Fruit fly (Drosophila melanogaster) whole organism, embryonic: Measurements from ENCODE around the gene CG42592.
A peak's percentile ranks its signal among the peaks of the same experiment; 100 is the strongest.

Experiments used
- ATbp ChIP-seq: fragments of 200-800 bp; sonication (Bioruptor generic); optimal IDR thresholded peaks from 2 replicates; lab custom pipeline; 2017; ENCODE audit warnings: missing biosample characterization, mild to moderate bottlenecking, missing genetic modification characterization, missing genetic modification reagents
- Adf1 ChIP-seq: fragments of 200-800 bp; sonication (Bioruptor generic); IDR thresholded peaks from 2 replicates; pipeline ENCODE4 v1.3.6; 2022; ENCODE audit warnings: missing biosample characterization, missing genetic modification characterization
- Antp ChIP-seq: fragments of 200-800 bp; sonication (Bioruptor generic); optimal IDR thresholded peaks from 3 replicates; lab custom pipeline; 2016; ENCODE audit warnings: missing biosample characterization, missing genetic modification characterization
- BEAF-32 ChIP-seq: fragments of 200-800 bp; sonication (Bioruptor generic); optimal IDR thresholded peaks from 3 replicates; lab custom pipeline; 2017; ENCODE audit warnings: missing biosample characterization, missing genetic modification characterization, mild to moderate bottlenecking, moderate library complexity, missing genetic modification reagents
- Bgb ChIP-seq: fragments of 200-800 bp; sonication (Bioruptor generic); IDR thresholded peaks from 2 replicates; pipeline ENCODE4 v1.3.6; 2022; ENCODE audit warnings: missing biosample characterization, missing genetic modification characterization; ENCODE audit not compliant: partially characterized antibody
- CG12236 ChIP-seq: fragments of 200-800 bp; sonication (Bioruptor generic); optimal IDR thresholded peaks from 2 replicates; lab custom pipeline; 2016; ENCODE audit warnings: missing biosample characterization, missing genetic modification characterization
- CG1233 ChIP-seq: fragments of 200-800 bp; sonication (Bioruptor generic); optimal IDR thresholded peaks from 4 replicates; lab custom pipeline; 2018; ENCODE audit warnings: missing biosample characterization, mild to moderate bottlenecking, missing genetic modification characterization
- CG13424 ChIP-seq: fragments of 200-800 bp; sonication (Bioruptor generic); optimal IDR thresholded peaks from 2 replicates; lab custom pipeline; 2019; ENCODE audit warnings: missing biosample characterization, mild to moderate bottlenecking, missing genetic modification characterization, moderate library complexity
- CG14441 ChIP-seq: fragments of 200-800 bp; sonication (Bioruptor generic); IDR thresholded peaks from 2 replicates; pipeline ENCODE4 v1.3.6; 2022; ENCODE audit warnings: missing biosample characterization, missing genetic modification characterization
- CG17359 ChIP-seq: fragments of 200-800 bp; sonication (Bioruptor generic); optimal IDR thresholded peaks from 3 replicates; lab custom pipeline; 2018; ENCODE audit warnings: missing biosample characterization, mild to moderate bottlenecking, missing genetic modification characterization, moderate library complexity
- CG17568 ChIP-seq: fragments of 200-800 bp; sonication (Bioruptor generic); optimal IDR thresholded peaks from 2 replicates; lab custom pipeline; 2018; ENCODE audit warnings: missing biosample characterization, mild to moderate bottlenecking, missing genetic modification characterization, moderate library complexity
- CG18599 ChIP-seq: fragments of 200-800 bp; sonication (Bioruptor generic); optimal IDR thresholded peaks from 3 replicates; lab custom pipeline; 2017; ENCODE audit warnings: missing biosample characterization, missing genetic modification characterization, mild to moderate bottlenecking, moderate library complexity, missing genetic modification reagents
- CG3407 ChIP-seq: fragments of 200-800 bp; sonication (Bioruptor generic); optimal IDR thresholded peaks from 2 replicates; lab custom pipeline; 2018; ENCODE audit warnings: missing biosample characterization, mild to moderate bottlenecking, missing genetic modification characterization
- CG4424 ChIP-seq: fragments of 200-800 bp; sonication (Bioruptor generic); optimal IDR thresholded peaks from 3 replicates; lab custom pipeline; 2016; ENCODE audit warnings: missing biosample characterization, missing genetic modification characterization
- CG7786 ChIP-seq: fragments of 200-800 bp; sonication (Bioruptor generic); optimal IDR thresholded peaks from 2 replicates; lab custom pipeline; 2016; ENCODE audit warnings: missing biosample characterization, missing genetic modification characterization
- CG7928 ChIP-seq: fragments of 200-800 bp; sonication (Bioruptor generic); optimal IDR thresholded peaks from 2 replicates; lab custom pipeline; 2017; ENCODE audit warnings: missing biosample characterization, mild to moderate bottlenecking, missing genetic modification characterization
- CG8089 ChIP-seq: fragments of 200-800 bp; sonication (Bioruptor generic); optimal IDR thresholded peaks from 3 replicates; lab custom pipeline; 2016; ENCODE audit warnings: missing biosample characterization, missing genetic modification characterization
- CG8478 ChIP-seq: fragments of >200 bp; optimal IDR thresholded peaks from 2 replicates; lab custom pipeline; 2018
- CG9876 ChIP-seq: fragments of 200-800 bp; sonication (Bioruptor generic); optimal IDR thresholded peaks from 2 replicates; lab custom pipeline; 2016; ENCODE audit warnings: missing biosample characterization, missing genetic modification characterization
- Deaf1 ChIP-seq: fragments of 200-800 bp; optimal IDR thresholded peaks from 3 replicates; lab custom pipeline; 2019; ENCODE audit warnings: missing biosample characterization, mild to moderate bottlenecking, missing genetic modification characterization, moderate library complexity
- Dp ChIP-seq: fragments of 200-800 bp; sonication (Bioruptor generic); optimal IDR thresholded peaks from 2 replicates; lab custom pipeline; 2018; ENCODE audit warnings: missing biosample characterization, mild to moderate bottlenecking, missing genetic modification characterization, moderate library complexity
- GATAe ChIP-seq: fragments of 200-800 bp; sonication (Bioruptor generic); conservative IDR thresholded peaks from 2 replicates; pipeline ENCODE4 v1.3.6; 2022; ENCODE audit warnings: missing biosample characterization, missing genetic modification characterization
- HLH54F ChIP-seq: fragments of 200-800 bp; sonication (Bioruptor generic); optimal IDR thresholded peaks from 3 replicates; lab custom pipeline; 2016; ENCODE audit warnings: missing biosample characterization, missing genetic modification characterization
- Lhr ChIP-seq: fragments of 200-800 bp; sonication (Bioruptor generic); optimal IDR thresholded peaks from 3 replicates; lab custom pipeline; 2017; ENCODE audit warnings: mild to moderate bottlenecking, missing biosample characterization, missing genetic modification reagents, missing genetic modification characterization
- MTF-1 ChIP-seq: fragments of 200-800 bp; sonication (Bioruptor generic); optimal IDR thresholded peaks from 2 replicates; lab custom pipeline; 2018; ENCODE audit warnings: missing biosample characterization, mild to moderate bottlenecking, missing genetic modification characterization, borderline replicate concordance
- NC2β ChIP-seq: fragments of 200-800 bp; sonication (Bioruptor generic); optimal IDR thresholded peaks from 2 replicates; lab custom pipeline; 2016; ENCODE audit warnings: missing biosample characterization, missing genetic modification characterization
- NK7.1 ChIP-seq: fragments of 200-800 bp; sonication (Bioruptor generic); optimal IDR thresholded peaks from 3 replicates; lab custom pipeline; 2016; ENCODE audit warnings: missing biosample characterization, missing genetic modification characterization
- Oaz ChIP-seq: fragments of 200-800 bp; sonication (Bioruptor generic); IDR thresholded peaks from 2 replicates; pipeline ENCODE4 v1.3.6; 2022; ENCODE audit warnings: missing biosample characterization, missing genetic modification characterization
- Ptx1 ChIP-seq: fragments of 200-800 bp; sonication (Bioruptor generic); IDR thresholded peaks from 2 replicates; pipeline ENCODE4 v1.3.6; 2022; ENCODE audit warnings: missing biosample characterization, missing genetic modification characterization
- Spps ChIP-seq: fragments of 200-800 bp; sonication (Bioruptor generic); optimal IDR thresholded peaks from 2 replicates; lab custom pipeline; 2018; ENCODE audit warnings: missing biosample characterization, mild to moderate bottlenecking, missing genetic modification characterization
- amos ChIP-seq: fragments of 200-800 bp; sonication (Bioruptor generic); IDR thresholded peaks from 2 replicates; pipeline ENCODE4 v1.3.6; 2022; ENCODE audit warnings: missing biosample characterization, missing genetic modification characterization; ENCODE audit not compliant: partially characterized antibody
- ara ChIP-seq: fragments of 200-800 bp; sonication (Bioruptor generic); IDR thresholded peaks from 2 replicates; pipeline ENCODE4 v1.3.6; 2022; ENCODE audit warnings: missing biosample characterization, missing genetic modification characterization
- bowl ChIP-seq: fragments of 200-800 bp; sonication (Bioruptor generic); IDR thresholded peaks from 2 replicates; pipeline ENCODE4 v1.3.6; 2022; ENCODE audit warnings: missing biosample characterization, missing genetic modification characterization
- croc ChIP-seq: fragments of 200-800 bp; sonication (Bioruptor generic); conservative IDR thresholded peaks from 3 replicates; pipeline ENCODE4 v1.3.6; 2022; ENCODE audit warnings: missing biosample characterization, missing genetic modification characterization
- da ChIP-seq: fragments of 200-800 bp; sonication (Bioruptor generic); optimal IDR thresholded peaks from 2 replicates; lab custom pipeline; 2016; ENCODE audit warnings: missing biosample characterization, missing genetic modification characterization
- dm ChIP-seq: fragments of 200-800 bp; sonication (Bioruptor generic); optimal IDR thresholded peaks from 3 replicates; lab custom pipeline; 2016; ENCODE audit warnings: missing biosample characterization, missing genetic modification characterization
- en ChIP-seq: fragments of 200-800 bp; sonication (Bioruptor generic); optimal IDR thresholded peaks from 2 replicates; lab custom pipeline; 2016; ENCODE audit warnings: missing biosample characterization, missing genetic modification characterization
- exex ChIP-seq: fragments of 200-800 bp; sonication (Bioruptor generic); optimal IDR thresholded peaks from 4 replicates; lab custom pipeline; 2018; ENCODE audit warnings: missing biosample characterization, mild to moderate bottlenecking, missing genetic modification characterization, moderate library complexity
- fd64A ChIP-seq: fragments of 200-800 bp; sonication (Bioruptor generic); optimal IDR thresholded peaks from 3 replicates; lab custom pipeline; 2018; ENCODE audit warnings: missing biosample characterization, mild to moderate bottlenecking, missing genetic modification characterization
- gcm2 ChIP-seq: fragments of 200-800 bp; sonication (Bioruptor generic); optimal IDR thresholded peaks from 2 replicates; lab custom pipeline; 2016; ENCODE audit warnings: missing biosample characterization, missing genetic modification characterization
- her ChIP-seq: fragments of 200-800 bp; sonication (Bioruptor generic); optimal IDR thresholded peaks from 2 replicates; lab custom pipeline; 2016; ENCODE audit warnings: missing biosample characterization, missing genetic modification characterization
- nom ChIP-seq: fragments of 200-800 bp; sonication (Bioruptor generic); optimal IDR thresholded peaks from 2 replicates; lab custom pipeline; 2017; ENCODE audit warnings: missing biosample characterization, missing genetic modification characterization, mild to moderate bottlenecking, moderate library complexity, missing genetic modification reagents
- peb ChIP-seq: fragments of 200-800 bp; sonication (Bioruptor generic); IDR thresholded peaks from 2 replicates; pipeline ENCODE4 v1.3.6; 2022; ENCODE audit warnings: missing biosample characterization, missing genetic modification characterization
- pnt ChIP-seq: fragments of 200-800 bp; sonication (Bioruptor generic); optimal IDR thresholded peaks from 3 replicates; lab custom pipeline; 2016; ENCODE audit warnings: missing biosample characterization, missing genetic modification characterization
- ranshi ChIP-seq: fragments of 200-800 bp; sonication (Bioruptor generic); IDR thresholded peaks from 2 replicates; pipeline ENCODE4 v1.3.6; 2022; ENCODE audit warnings: missing biosample characterization, missing genetic modification characterization
- scrt ChIP-seq: fragments of 200-800 bp; sonication (Bioruptor generic); optimal IDR thresholded peaks from 2 replicates; lab custom pipeline; 2018; ENCODE audit warnings: missing biosample characterization, mild to moderate bottlenecking, missing genetic modification characterization, moderate library complexity
- sima ChIP-seq: fragments of 200-800 bp; sonication (Bioruptor generic); optimal IDR thresholded peaks from 2 replicates; lab custom pipeline; 2016; ENCODE audit warnings: missing biosample characterization, missing genetic modification characterization
- sna ChIP-seq: fragments of 200-800 bp; sonication (Bioruptor generic); IDR thresholded peaks from 2 replicates; pipeline ENCODE4 v1.3.6; 2022; ENCODE audit warnings: missing biosample characterization, missing genetic modification characterization; ENCODE audit not compliant: partially characterized antibody
- stc ChIP-seq: fragments of 200-800 bp; sonication (Bioruptor generic); IDR thresholded peaks from 2 replicates; pipeline ENCODE4 v1.3.6; 2022; ENCODE audit warnings: missing biosample characterization, missing genetic modification characterization
- tap ChIP-seq: fragments of 200-800 bp; optimal IDR thresholded peaks from 3 replicates; lab custom pipeline; 2019; ENCODE audit warnings: missing biosample characterization, mild to moderate bottlenecking, missing genetic modification characterization, moderate library complexity
- tgo ChIP-seq: fragments of 200-800 bp; sonication (Bioruptor generic); IDR thresholded peaks from 3 replicates; pipeline ENCODE4 v1.3.6; 2022; ENCODE audit warnings: missing biosample characterization, missing genetic modification characterization
- toy ChIP-seq: fragments of 200-800 bp; sonication (Bioruptor generic); IDR thresholded peaks from 2 replicates; pipeline ENCODE4 v1.3.6; 2022; ENCODE audit warnings: missing biosample characterization, missing genetic modification characterization

The CG42592 gene

DNA sequence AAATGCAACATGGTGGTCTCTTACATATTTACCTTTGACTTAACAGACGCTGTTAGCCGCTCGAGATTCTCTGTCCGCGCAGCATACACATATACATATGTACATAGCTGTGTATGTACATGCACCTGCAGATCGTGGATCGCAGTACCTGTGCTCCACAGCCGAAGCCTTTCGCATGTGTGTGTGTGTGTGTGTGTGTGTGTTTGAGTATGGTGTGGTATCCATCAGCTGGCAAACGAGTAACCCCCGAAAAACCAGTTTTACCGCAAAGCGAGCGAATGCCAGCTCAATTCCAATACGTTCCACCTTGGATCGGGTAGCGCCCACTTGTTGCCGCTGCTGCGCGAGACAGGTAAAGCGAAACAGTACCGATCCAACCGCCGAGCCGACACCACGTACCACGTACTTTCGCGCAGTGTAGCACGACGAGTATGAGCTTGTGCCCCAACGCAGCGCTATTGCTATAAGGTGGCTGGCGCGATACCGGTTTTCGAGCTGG is 5.3 kb upstream of the CG42592 start, which contains the start of gene Cad99C (continued):
- TF ChIP-seq HLH54F (no peak), CG1233 (GFP tag; lab: Kevin White, UChicago) (no peak), toy (GFP tag; lab: Robert Waterston, UW) (no peak), bowl (0 out of 2 replicates have a peak, but pooled peaks have one; percentile 8), MTF-1 (GFP tag; lab: Kevin White, UChicago) (no peak), CG17568 (GFP tag; lab: Kevin White, UChicago) (no peak), croc (GFP tag; lab: Robert Waterston, UW) (no peak), exex (tag; lab: Kevin White, UChicago) (no peak), Dp (GFP tag; lab: Kevin White, UChicago) (no peak), CG17359 (no peak), sna (GFP tag; lab: Robert Waterston, UW) (0 out of 2 replicates have a peak, but pooled peaks have one; percentile 43), CG7928 (GFP tag; lab: Kevin White, UChicago) (no peak), NK7.1 (GFP tag; lab: Kevin White, UChicago) (no peak), GATAe (GFP tag; lab: Robert Waterston, UW) (no peak), Bgb (GFP tag; lab: Robert Waterston, UW) (peak; percentile 44; the same call in 1 of the 2 replicates), pnt (GFP tag; lab: Kevin White, UChicago) (peak; percentile 1), stc (GFP tag; lab: Robert Waterston, UW) (no peak), gcm2 (GFP tag; lab: Kevin White, UChicago) (no peak), CG3407 (GFP tag; lab: Kevin White, UChicago) (no peak), en (no peak), CG8478 (lab: Kevin White, UChicago) (no peak), dm (GFP tag; lab: Kevin White, UChicago) (no peak), sima (GFP tag; lab: Kevin White, UChicago) (no peak), Deaf1 (peak; percentile 90), CG4424 (GFP tag; lab: Kevin White, UChicago) (no peak), her (no peak), CG18599 (GFP tag; lab: Kevin White, UChicago) (no peak), tgo (GFP tag; lab: Robert Waterston, UW) (no peak), nom (GFP tag; lab: Kevin White, UChicago) (peak; percentile 50), NC2β (GFP tag; lab: Kevin White, UChicago) (no peak), ranshi (no peak), CG9876 (no peak), CG12236 (GFP tag; lab: Kevin White, UChicago) (no peak), CG7786 (GFP tag; lab: Kevin White, UChicago) (no peak), Adf1 (GFP tag; lab: Robert Waterston, UW) (peak; percentile 36; the same call in 1 of the 2 replicates), CG14441 (GFP tag; lab: Robert Waterston, UW) (no peak), peb (no peak), ara (GFP tag; lab: Robert Waterston, UW) (no peak), CG8089 (GFP tag; lab: Kevin White, UChicago) (no peak), BEAF-32 (GFP tag; lab: Kevin White, UChicago) (no peak), Spps (tag; lab: Kevin White, UChicago) (no peak), Oaz (GFP tag; lab: Robert Waterston, UW) (no peak), ATbp (GFP tag; lab: Kevin White, UChicago) (no peak), fd64A (GFP tag; lab: Kevin White, UChicago) (no peak), amos (GFP tag; lab: Robert Waterston, UW) (peak; percentile 39; the same call in 1 of the 2 replicates), scrt (GFP tag; lab: Kevin White, UChicago) (no peak), CG13424 (no peak), Lhr (GFP tag; lab: Kevin White, UChicago) (no peak), Ptx1 (no peak), tap (tag; lab: Kevin White, UChicago) (no peak), Antp (no peak), da (GFP tag; lab: Kevin White, UChicago) (no peak)
